Worm (Caenorhabditis elegans) whole organism, midembryonic: ENCODE results near the gene W07A12.8.

Experiments used
- T22C8.4 ChIP-seq: fragments of 200-800 bp; sonication (Bioruptor generic); IDR thresholded peaks from 2 replicates; pipeline ENCODE4 v1.3.6; 2022; ENCODE audit warnings: missing genetic modification characterization, missing compliant biosample characterization
- cog-1 ChIP-seq: sonication (generic microtip); optimal IDR thresholded peaks from 2 replicates; lab custom pipeline; 2016; ENCODE audit warnings: missing genetic modification characterization, missing compliant biosample characterization
- flt-1 ChIP-seq: fragments of 200-800 bp; sonication (Bioruptor generic); IDR thresholded peaks from 2 replicates; pipeline ENCODE4 v1.3.6; 2022; ENCODE audit warnings: missing genetic modification characterization, missing compliant biosample characterization
- klf-2 ChIP-seq: fragments of 200-800 bp; sonication (Bioruptor generic); conservative IDR thresholded peaks from 2 replicates; pipeline ENCODE4 v1.3.6; 2022; ENCODE audit warnings: missing genetic modification reagents, missing genetic modification characterization, missing compliant biosample characterization
- med-1 ChIP-seq: sonication (generic microtip); optimal IDR thresholded peaks from 2 replicates; lab custom pipeline; 2017; ENCODE audit warnings: missing genetic modification characterization, mild to moderate bottlenecking, missing compliant biosample characterization, antibody characterized with exemption, missing genetic modification reagents; ENCODE audit not compliant: insufficient read depth
- ref-1 ChIP-seq: fragments of 200-800 bp; sonication (Bioruptor generic); conservative IDR thresholded peaks from 2 replicates; pipeline ENCODE4 v1.3.6; 2022; ENCODE audit warnings: missing genetic modification reagents, missing genetic modification characterization, missing compliant biosample characterization
- tab-1 ChIP-seq: fragments of 200-800 bp; sonication (Bioruptor generic); IDR thresholded peaks from 2 replicates; pipeline ENCODE4 v1.3.6; 2022; ENCODE audit warnings: missing genetic modification characterization, missing compliant biosample characterization
- ztf-23 ChIP-seq: fragments of 200-800 bp; sonication (Bioruptor generic); IDR thresholded peaks from 2 replicates; pipeline ENCODE4 v1.3.6; 2022; ENCODE audit warnings: missing genetic modification reagents, missing genetic modification characterization, missing compliant biosample characterization
- ztf-29 ChIP-seq: fragments of 200-800 bp; sonication (Bioruptor generic); IDR thresholded peaks from 2 replicates; pipeline ENCODE4 v1.3.6; 2022; ENCODE audit warnings: missing genetic modification reagents, missing genetic modification characterization, missing compliant biosample characterization

W07A12.8 gene

DNA sequence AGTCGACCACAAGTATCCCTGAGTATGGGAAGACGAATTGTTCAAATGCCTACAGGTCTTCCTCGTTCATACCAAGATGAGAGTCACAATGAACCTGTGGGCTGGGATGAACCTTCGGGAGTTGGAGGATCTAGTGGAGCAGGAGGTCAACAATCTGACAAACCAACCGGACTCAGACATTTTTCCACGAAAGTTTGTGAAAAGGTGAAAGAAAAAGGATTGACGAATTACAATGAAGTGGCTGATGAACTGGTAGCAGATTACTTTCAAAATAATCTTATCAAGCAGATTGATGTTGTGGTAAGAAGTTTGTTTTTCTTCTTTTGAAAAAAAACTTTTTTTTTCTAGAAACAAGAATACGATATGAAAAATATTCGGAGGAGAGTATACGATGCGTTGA is 4.4 kb upstream of the W07A12.8 start:
- no peak for TF ChIP-seq tab-1 (GFP tag; lab: Robert Waterston, UW)

DNA sequence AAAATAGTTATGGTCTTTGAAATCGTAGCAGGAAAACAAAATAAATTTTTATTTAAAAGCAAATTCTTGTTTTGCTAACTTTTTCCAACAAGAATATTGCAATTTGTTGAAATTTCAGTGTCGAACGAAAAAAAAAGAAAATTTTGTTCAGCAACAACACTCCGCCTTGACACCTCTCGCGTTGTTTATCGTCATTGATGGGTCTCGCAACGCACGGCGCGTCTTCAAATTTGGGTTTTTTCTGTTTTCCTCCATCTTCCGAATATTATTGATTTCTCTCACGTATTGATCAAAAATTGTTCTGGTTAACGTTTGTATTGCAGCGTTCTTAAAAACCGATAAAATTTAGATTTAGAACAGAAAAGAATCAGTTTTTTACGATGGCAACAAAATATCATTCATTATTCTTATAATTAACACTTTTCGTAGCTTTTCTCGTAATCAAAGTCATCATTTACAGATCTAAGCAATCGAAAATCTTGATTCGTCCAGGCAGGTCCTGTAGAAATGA is 3.9 kb upstream of the W07A12.8 start, which contains the start of gene dpl-1:
TSS of gene dpl-1 (plus strand) at position 461 of the 511 bp plus-strand sequence.
- TF ChIP-seq ztf-29 (GFP tag; lab: Robert Waterston, UW), result no peak
- no peak for TF ChIP-seq T22C8.4 (GFP tag; lab: Robert Waterston, UW)
- no peak for TF ChIP-seq flt-1 (GFP tag; lab: Robert Waterston, UW)
- no peak for TF ChIP-seq tab-1 (GFP tag; lab: Robert Waterston, UW)
- no peak for TF ChIP-seq ref-1
- TF ChIP-seq med-1, result no peak
- no peak for TF ChIP-seq klf-2 (GFP tag; lab: Robert Waterston, UW)
- TF ChIP-seq cog-1, result no peak
- TF ChIP-seq ztf-23 (GFP tag; lab: Robert Waterston, UW), result no peak

DNA sequence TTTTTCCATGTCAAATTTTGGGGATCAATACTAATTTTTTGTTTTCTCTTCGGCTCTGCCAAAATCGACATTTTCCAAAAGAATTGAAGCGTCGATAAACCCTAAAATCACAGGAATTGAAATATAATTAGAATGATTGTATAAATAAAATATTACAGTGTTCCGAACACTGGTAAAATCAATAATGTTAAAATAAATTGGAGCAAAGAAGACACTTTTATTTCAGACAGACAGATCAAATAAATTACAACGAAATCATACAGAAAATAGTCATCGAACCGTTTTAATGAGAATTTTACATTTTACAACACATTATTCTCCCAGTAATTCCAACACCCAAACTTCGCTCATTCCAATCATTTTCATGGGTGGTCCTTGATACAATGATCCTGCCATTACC is 2.1 kb upstream of the W07A12.8 start, which contains the start of gene T23G7.3:
TSS of gene T23G7.3 (minus strand) at position 101 of the 400 bp plus-strand sequence.
- TF ChIP-seq ref-1 (no peak), med-1 (no peak), cog-1 (no peak), T22C8.4 (GFP tag; lab: Robert Waterston, UW) (no peak), ztf-23 (GFP tag; lab: Robert Waterston, UW) (no peak)

DNA sequence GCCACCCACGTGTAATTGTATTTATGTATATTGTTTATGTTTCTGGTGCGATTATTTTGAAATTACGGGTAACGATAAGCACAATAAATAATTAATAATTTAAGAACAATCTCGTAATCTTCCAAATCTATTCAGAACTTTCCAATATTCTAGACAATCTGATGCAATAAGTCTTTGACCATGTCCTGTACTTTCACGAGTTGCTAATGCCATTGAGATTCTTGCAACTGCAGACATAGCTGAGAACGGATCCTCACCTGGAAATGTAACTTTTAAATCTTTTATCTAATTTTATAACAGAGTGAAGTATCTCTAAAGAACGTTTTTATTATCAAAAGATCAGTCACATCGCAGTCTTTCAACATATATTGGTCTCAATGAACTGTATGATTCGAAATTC is 2.3 kb downstream of the W07A12.8 start:
- TF ChIP-seq ztf-29 (GFP tag; lab: Robert Waterston, UW) (no peak), ref-1 (no peak), klf-2 (GFP tag; lab: Robert Waterston, UW) (no peak), flt-1 (GFP tag; lab: Robert Waterston, UW) (no peak), ztf-23 (GFP tag; lab: Robert Waterston, UW) (no peak), T22C8.4 (GFP tag; lab: Robert Waterston, UW) (no peak), cog-1 (no peak), med-1 (no peak), tab-1 (GFP tag; lab: Robert Waterston, UW) (no peak)

DNA sequence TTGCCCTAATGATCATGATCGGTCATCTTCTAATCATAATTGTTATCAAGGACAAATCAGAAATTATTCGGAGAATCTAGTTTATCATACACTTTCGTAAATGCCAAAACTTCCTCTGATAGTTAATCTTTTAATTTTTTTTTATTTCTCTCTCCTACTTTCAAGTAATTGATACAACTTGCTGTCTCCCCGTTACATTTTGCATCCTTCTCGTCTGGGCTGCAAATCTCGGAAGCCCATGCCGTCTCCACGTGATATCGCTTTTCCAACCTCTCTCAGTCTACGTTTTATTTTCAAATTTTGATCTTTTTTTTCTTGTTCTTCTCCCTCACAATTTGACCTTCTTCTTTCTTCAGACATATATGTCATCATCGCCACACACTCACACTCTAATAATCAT is 4.6 kb downstream of the W07A12.8 start, which contains the start of gene rhy-1:
TSS of gene rhy-1 (plus strand) at position 357 of the 400 bp plus-strand sequence.
- TF ChIP-seq tab-1 (GFP tag; lab: Robert Waterston, UW), result no peak
- no peak for TF ChIP-seq klf-2 (GFP tag; lab: Robert Waterston, UW)
- no peak for TF ChIP-seq ref-1
- TF ChIP-seq ztf-29 (GFP tag; lab: Robert Waterston, UW), result no peak
- TF ChIP-seq med-1, result no peak
- no peak for TF ChIP-seq cog-1
- no peak for TF ChIP-seq T22C8.4 (GFP tag; lab: Robert Waterston, UW)

DNA sequence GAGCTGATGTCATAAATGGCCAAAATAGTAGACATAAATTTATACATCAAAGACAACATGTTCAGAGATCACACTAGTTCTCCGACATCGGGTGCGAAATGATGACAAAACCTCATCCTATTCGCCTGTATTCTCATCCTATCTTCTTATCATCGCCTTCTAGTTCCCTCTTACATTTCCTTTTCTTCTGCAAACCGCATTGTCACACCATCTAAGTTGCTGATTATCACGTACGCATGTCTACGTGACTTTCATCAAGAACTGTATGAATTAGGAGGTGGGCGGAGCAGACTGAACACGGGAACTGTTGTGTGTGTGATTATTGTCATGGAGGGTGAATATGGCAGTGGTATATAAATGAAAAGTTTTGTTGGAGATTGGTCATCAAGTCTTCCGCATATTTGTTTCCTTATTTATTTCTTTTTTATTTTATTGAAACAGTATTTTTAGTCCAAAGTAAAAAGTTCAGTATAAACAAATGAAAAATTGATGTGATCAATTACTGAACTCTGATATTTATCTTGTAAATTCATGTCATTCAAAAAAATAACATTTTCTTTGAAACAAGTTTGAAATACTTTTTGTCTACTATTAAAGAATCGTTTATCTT is 5.3 kb downstream of the W07A12.8 start:
- TF ChIP-seq T22C8.4 (GFP tag; lab: Robert Waterston, UW), result no peak
- no peak for TF ChIP-seq ztf-23 (GFP tag; lab: Robert Waterston, UW)
- TF ChIP-seq ref-1, result no peak
- no peak for TF ChIP-seq tab-1 (GFP tag; lab: Robert Waterston, UW)
- no peak for TF ChIP-seq flt-1 (GFP tag; lab: Robert Waterston, UW)
- TF ChIP-seq klf-2 (GFP tag; lab: Robert Waterston, UW), result no peak
- TF ChIP-seq cog-1, result no peak

DNA sequence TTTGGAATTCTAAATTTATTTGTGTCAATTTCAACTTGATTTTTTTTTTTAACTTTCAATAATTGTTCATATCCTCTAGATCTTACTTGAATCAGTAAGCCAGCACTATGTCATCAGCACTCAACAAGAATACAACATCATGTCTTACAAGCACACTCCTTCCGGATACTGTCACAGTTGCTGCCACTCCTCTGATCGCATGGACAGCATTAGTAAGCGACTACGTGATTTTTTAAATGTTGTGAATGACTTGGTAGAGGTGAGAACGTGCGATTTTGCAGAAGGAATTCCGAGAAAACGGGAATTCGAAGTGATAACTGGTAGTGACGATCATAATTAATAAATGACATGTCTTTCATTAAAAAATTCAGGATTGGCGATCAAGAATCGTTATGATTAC is 7.6 kb downstream of the W07A12.8 start, which contains the start of gene oac-54:
TSS of gene oac-54 (plus strand) at position 83 of the 400 bp plus-strand sequence.
- TF ChIP-seq med-1, result no peak
- TF ChIP-seq klf-2 (GFP tag; lab: Robert Waterston, UW), result no peak
- no peak for TF ChIP-seq T22C8.4 (GFP tag; lab: Robert Waterston, UW)
- no peak for TF ChIP-seq ztf-29 (GFP tag; lab: Robert Waterston, UW)
- TF ChIP-seq ref-1, result no peak
- no peak for TF ChIP-seq cog-1

DNA sequence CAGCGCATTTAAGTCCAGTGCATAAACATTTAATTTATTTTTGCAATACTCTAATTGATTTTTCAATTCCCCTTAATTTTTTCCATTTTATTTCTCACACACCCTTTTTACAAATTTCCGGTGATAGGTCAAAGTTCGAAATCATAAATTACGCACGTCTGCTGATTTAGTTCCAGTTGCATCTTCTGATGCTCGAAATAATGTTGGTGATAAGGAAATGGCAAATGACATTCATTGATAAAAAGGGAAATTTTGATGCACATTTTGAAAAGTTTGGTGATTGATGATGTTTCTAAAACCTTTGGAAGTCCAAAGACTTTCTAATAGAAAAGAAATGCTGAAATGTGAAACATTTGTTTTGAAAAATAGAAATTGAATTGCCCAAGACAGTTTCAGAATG is 8.5 kb downstream of the W07A12.8 start:
- TF ChIP-seq klf-2 (GFP tag; lab: Robert Waterston, UW) (no peak), flt-1 (GFP tag; lab: Robert Waterston, UW) (no peak)

DNA sequence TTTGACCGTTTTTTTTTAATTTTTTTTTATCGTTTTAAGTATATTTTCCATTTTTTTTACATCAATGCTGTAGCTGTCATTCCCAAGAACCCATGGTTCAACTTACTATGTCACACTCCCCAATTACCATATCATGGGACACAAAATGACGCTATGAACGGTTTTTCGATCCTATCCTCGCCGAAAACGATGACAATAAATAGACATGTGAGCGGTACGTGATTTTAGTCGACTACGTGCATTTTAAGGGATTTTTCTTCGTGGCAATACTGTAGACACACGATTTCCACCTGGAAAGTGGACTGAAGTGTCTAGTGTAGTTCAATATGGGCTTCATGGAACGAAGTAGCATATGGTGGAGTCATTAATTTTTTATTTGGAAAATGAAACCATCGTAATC is 9.3 kb downstream of the W07A12.8 start:
- TF ChIP-seq tab-1 (GFP tag; lab: Robert Waterston, UW), result no peak
- TF ChIP-seq T22C8.4 (GFP tag; lab: Robert Waterston, UW), result no peak
- TF ChIP-seq ref-1, result no peak
- TF ChIP-seq ztf-29 (GFP tag; lab: Robert Waterston, UW), result no peak
- TF ChIP-seq cog-1, result no peak
- no peak for TF ChIP-seq ztf-23 (GFP tag; lab: Robert Waterston, UW)

DNA sequence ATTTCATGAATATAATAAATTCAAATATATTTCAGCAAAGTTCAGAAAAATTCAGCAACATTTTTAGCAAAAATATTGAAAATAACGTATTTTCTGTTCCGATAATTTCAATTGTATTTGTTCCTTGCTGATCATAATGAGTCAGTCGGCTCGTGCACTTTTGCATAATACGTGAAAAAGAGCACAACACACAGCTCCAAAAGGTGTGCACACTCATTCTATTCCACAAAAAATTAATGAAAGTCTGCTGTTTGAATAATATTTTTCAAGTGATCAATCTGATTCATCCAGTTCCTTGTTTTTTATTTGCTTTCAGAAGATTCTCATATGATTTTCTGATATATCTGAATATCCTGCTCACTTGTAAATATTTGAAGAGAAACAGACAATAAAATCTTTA is 11.3 kb downstream of the W07A12.8 start:
- no peak for TF ChIP-seq tab-1 (GFP tag; lab: Robert Waterston, UW)
- TF ChIP-seq klf-2 (GFP tag; lab: Robert Waterston, UW), result no peak
- no peak for TF ChIP-seq med-1
- no peak for TF ChIP-seq cog-1
- no peak for TF ChIP-seq ztf-29 (GFP tag; lab: Robert Waterston, UW)
- TF ChIP-seq ztf-23 (GFP tag; lab: Robert Waterston, UW), result no peak
- TF ChIP-seq flt-1 (GFP tag; lab: Robert Waterston, UW), result no peak
- no peak for TF ChIP-seq T22C8.4 (GFP tag; lab: Robert Waterston, UW)
- TF ChIP-seq ref-1, result no peak

DNA sequence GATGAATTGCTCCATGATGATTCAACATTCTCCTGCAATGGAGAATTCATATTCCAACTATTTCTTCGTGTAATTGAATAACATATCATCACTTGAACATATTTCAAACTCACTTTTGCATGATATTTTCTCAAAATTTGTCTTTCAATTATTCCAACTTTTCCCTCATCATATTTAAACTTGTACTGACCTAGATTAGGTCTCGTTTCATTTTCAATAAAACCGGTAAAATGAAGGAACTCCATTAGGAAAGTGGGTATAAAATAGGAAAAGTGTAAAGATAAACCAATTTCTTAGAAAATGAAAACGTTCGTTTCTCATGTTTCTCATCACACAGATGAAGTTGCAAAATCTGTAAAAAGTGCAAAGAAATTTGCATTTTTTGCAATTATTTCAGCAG is 13.4 kb downstream of the W07A12.8 start, which contains the start of gene col-78:
TSS of gene col-78 (plus strand) at position 301 of the 400 bp plus-strand sequence.
- TF ChIP-seq tab-1 (GFP tag; lab: Robert Waterston, UW) (no peak), ztf-23 (GFP tag; lab: Robert Waterston, UW) (no peak), ztf-29 (GFP tag; lab: Robert Waterston, UW) (no peak), ref-1 (no peak), flt-1 (GFP tag; lab: Robert Waterston, UW) (no peak), T22C8.4 (GFP tag; lab: Robert Waterston, UW) (no peak)
